Worm (Caenorhabditis elegans) whole organism, L4/young adult: ENCODE data around the gene irg-8.

Experiments used
- dao-5 ChIP-seq: sonication (generic microtip); optimal IDR thresholded peaks from 2 replicates; lab custom pipeline; 2016; ENCODE audit warnings: missing genotype, missing genetic modification characterization, moderate library complexity, missing compliant biosample characterization
- him-1 ChIP-seq: sonication (generic microtip); optimal IDR thresholded peaks from 2 replicates; lab custom pipeline; 2016; ENCODE audit warnings: missing genotype, missing genetic modification reagents, missing genetic modification characterization, missing compliant biosample characterization

DNA sequence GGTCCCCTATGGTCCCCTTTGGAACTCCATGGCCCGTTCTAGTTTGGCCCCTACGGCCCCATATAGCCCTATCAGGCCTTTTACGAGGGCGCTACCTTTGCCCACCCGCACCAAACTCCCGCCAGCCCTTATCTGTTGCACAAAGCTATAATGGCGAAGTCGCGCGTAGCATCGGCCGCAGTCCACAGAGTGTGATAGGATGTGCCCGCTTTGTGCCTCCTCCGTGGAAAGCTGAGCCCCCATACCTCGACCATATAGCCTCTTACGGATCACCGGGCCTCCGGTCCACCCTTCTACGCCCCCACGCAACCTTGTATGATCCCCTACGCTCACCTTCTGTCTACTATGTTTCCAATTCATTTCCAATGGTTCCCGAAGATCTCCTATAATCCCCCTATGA lies 29.5 kb upstream of the irg-8 start:
- TF ChIP-seq him-1 (tag; lab: Kevin White, UChicago) (no peak), dao-5 (tag; lab: Kevin White, UChicago) (no peak)
